Fruit fly (Drosophila melanogaster) whole organism, prepupa: ENCODE data around the gene CG13919.

Experiments
- CG10631 ChIP-seq: fragments of 200-800 bp; sonication (Bioruptor generic); optimal IDR thresholded peaks from 2 replicates; lab custom pipeline; 2016; ENCODE audit warnings: missing biosample characterization, missing genetic modification characterization
- CG10669 ChIP-seq: fragments of 200-800 bp; sonication (Bioruptor generic); optimal IDR thresholded peaks from 3 replicates; lab custom pipeline; 2018; ENCODE audit warnings: missing biosample characterization, mild to moderate bottlenecking, missing genetic modification characterization, moderate library complexity
- CG11294 ChIP-seq: fragments of 200-800 bp; sonication (Bioruptor generic); IDR thresholded peaks from 2 replicates; pipeline ENCODE4 v1.3.6; 2022; ENCODE audit warnings: missing biosample characterization, missing genetic modification characterization
- CG11902 ChIP-seq: fragments of 200-800 bp; sonication (Bioruptor generic); optimal IDR thresholded peaks from 3 replicates; lab custom pipeline; 2016; ENCODE audit warnings: missing biosample characterization, missing genetic modification characterization
- CG15336 ChIP-seq: fragments of 200-800 bp; sonication (Bioruptor generic); IDR thresholded peaks from 2 replicates; pipeline ENCODE4 v1.3.6; 2022; ENCODE audit warnings: missing biosample characterization, missing genetic modification characterization
- CG1621 ChIP-seq: fragments of 200-800 bp; sonication (Bioruptor generic); optimal IDR thresholded peaks from 3 replicates; lab custom pipeline; 2018; ENCODE audit warnings: missing biosample characterization, mild to moderate bottlenecking, missing genetic modification characterization
- CG3032 ChIP-seq: fragments of 200-800 bp; optimal IDR thresholded peaks from 2 replicates; lab custom pipeline; 2019; ENCODE audit warnings: missing biosample characterization, mild to moderate bottlenecking, missing genetic modification characterization, moderate library complexity
- CG31627 ChIP-seq: fragments of 200-800 bp; sonication (Bioruptor generic); optimal IDR thresholded peaks from 3 replicates; lab custom pipeline; 2016; ENCODE audit warnings: missing biosample characterization, missing genetic modification characterization
- CG32006 ChIP-seq: fragments of 200-800 bp; sonication (Bioruptor generic); optimal IDR thresholded peaks from 3 replicates; lab custom pipeline; 2017; ENCODE audit warnings: missing biosample characterization, mild to moderate bottlenecking, missing genetic modification characterization
- CG34406 ChIP-seq: fragments of 200-800 bp; sonication (Bioruptor generic); optimal IDR thresholded peaks from 3 replicates; lab custom pipeline; 2016; ENCODE audit warnings: missing biosample characterization, missing genetic modification characterization
- CG4318 ChIP-seq: fragments of 200-800 bp; sonication (Bioruptor generic); optimal IDR thresholded peaks from 3 replicates; lab custom pipeline; 2017; ENCODE audit warnings: missing biosample characterization, mild to moderate bottlenecking, missing genetic modification characterization
- CG6163 ChIP-seq: fragments of 200-800 bp; sonication (Bioruptor generic); IDR thresholded peaks from 3 replicates; pipeline ENCODE4 v1.3.6; 2022; ENCODE audit warnings: missing biosample characterization, missing genetic modification characterization
- CG6276 ChIP-seq: fragments of 200-800 bp; sonication (Bioruptor generic); optimal IDR thresholded peaks from 2 replicates; lab custom pipeline; 2017; ENCODE audit warnings: missing biosample characterization, mild to moderate bottlenecking, missing genetic modification characterization
- CG6792 ChIP-seq: fragments of 200-800 bp; sonication (Bioruptor generic); optimal IDR thresholded peaks from 3 replicates; lab custom pipeline; 2016; ENCODE audit warnings: missing biosample characterization, missing genetic modification characterization
- CG6808 ChIP-seq: fragments of 200-800 bp; sonication (Bioruptor generic); optimal IDR thresholded peaks from 3 replicates; lab custom pipeline; 2017; ENCODE audit warnings: missing biosample characterization, missing genetic modification characterization, mild to moderate bottlenecking, moderate library complexity, missing genetic modification reagents
- CG6854 ChIP-seq: fragments of 200-800 bp; sonication (Bioruptor generic); optimal IDR thresholded peaks from 2 replicates; lab custom pipeline; 2017; ENCODE audit warnings: missing biosample characterization, mild to moderate bottlenecking, missing genetic modification characterization
- CG7368 ChIP-seq: fragments of 200-800 bp; sonication (Bioruptor generic); optimal IDR thresholded peaks from 3 replicates; lab custom pipeline; 2016; ENCODE audit warnings: missing biosample characterization, missing genetic modification characterization
- CG8119 ChIP-seq: fragments of 200-800 bp; sonication (Bioruptor generic); IDR thresholded peaks from 3 replicates; pipeline ENCODE4 v1.3.6; 2022; ENCODE audit warnings: missing biosample characterization, missing genetic modification characterization
- CG8632 ChIP-seq: fragments of 200-800 bp; sonication (Bioruptor generic); optimal IDR thresholded peaks from 3 replicates; lab custom pipeline; 2016; ENCODE audit warnings: missing biosample characterization, missing genetic modification characterization
- CG9139 ChIP-seq: fragments of 200-800 bp; sonication (Bioruptor generic); optimal IDR thresholded peaks from 3 replicates; lab custom pipeline; 2017; ENCODE audit warnings: missing biosample characterization, mild to moderate bottlenecking, missing genetic modification characterization
- Eip75B ChIP-seq: fragments of 200-800 bp; sonication (Bioruptor generic); optimal IDR thresholded peaks from 3 replicates; lab custom pipeline; 2016; ENCODE audit warnings: missing biosample characterization, missing genetic modification characterization
- Eip78C ChIP-seq: fragments of 200-800 bp; sonication (Bioruptor generic); peaks from one replicate; lab custom pipeline; 2016; ENCODE audit warnings: missing biosample characterization, missing genetic modification characterization
- Eip93F ChIP-seq: fragments of 200-800 bp; sonication (Bioruptor generic); optimal IDR thresholded peaks from 2 replicates; lab custom pipeline; 2016; ENCODE audit warnings: missing biosample characterization, mild to moderate bottlenecking, missing genetic modification characterization
- Ets21C ChIP-seq: fragments of 200-800 bp; sonication (Bioruptor generic); optimal IDR thresholded peaks from 3 replicates; lab custom pipeline; 2016; ENCODE audit warnings: missing biosample characterization, missing genetic modification characterization
- Gug ChIP-seq: fragments of 200-800 bp; sonication (Bioruptor generic); IDR thresholded peaks from 2 replicates; pipeline ENCODE4 v1.3.6; 2022; ENCODE audit warnings: missing biosample characterization, missing genetic modification characterization
- Hr38 ChIP-seq: sonication (Bioruptor generic); optimal IDR thresholded peaks from 2 replicates; lab custom pipeline; 2016; ENCODE audit warnings: missing biosample characterization, missing genetic modification characterization
- Hr39 ChIP-seq: fragments of 200-800 bp; sonication (Bioruptor generic); optimal IDR thresholded peaks from 2 replicates; lab custom pipeline; 2016; ENCODE audit warnings: missing biosample characterization, missing genetic modification characterization
- Hr4 ChIP-seq: fragments of 200-800 bp; sonication (Bioruptor generic); optimal IDR thresholded peaks from 3 replicates; lab custom pipeline; 2016; ENCODE audit warnings: missing biosample characterization, missing genetic modification characterization
- Lpt ChIP-seq: fragments of 200-800 bp; sonication (Bioruptor generic); optimal IDR thresholded peaks from 3 replicates; lab custom pipeline; 2016; ENCODE audit warnings: missing biosample characterization, missing genetic modification characterization
- Met ChIP-seq: fragments of 200-800 bp; sonication (Bioruptor generic); optimal IDR thresholded peaks from 3 replicates; lab custom pipeline; 2016; ENCODE audit warnings: missing biosample characterization, missing genetic modification characterization
- OdsH ChIP-seq: fragments of 200-800 bp; sonication (Bioruptor generic); optimal IDR thresholded peaks from 3 replicates; lab custom pipeline; 2016; ENCODE audit warnings: missing biosample characterization, missing genetic modification characterization
- Smox ChIP-seq: fragments of 200-800 bp; sonication (Bioruptor generic); optimal IDR thresholded peaks from 3 replicates; lab custom pipeline; 2016; ENCODE audit warnings: missing biosample characterization, missing genetic modification characterization
- Sox102F ChIP-seq: fragments of 200-800 bp; sonication (Bioruptor generic); optimal IDR thresholded peaks from 2 replicates; lab custom pipeline; 2016; ENCODE audit warnings: missing biosample characterization, mild to moderate bottlenecking, missing genetic modification characterization
- Sox14 ChIP-seq: fragments of 200-800 bp; sonication (Bioruptor generic); optimal IDR thresholded peaks from 3 replicates; lab custom pipeline; 2016; ENCODE audit warnings: missing biosample characterization, missing genetic modification characterization
- Sox15 ChIP-seq: fragments of 200-800 bp; sonication (Bioruptor generic); optimal IDR thresholded peaks from 3 replicates; lab custom pipeline; 2016; ENCODE audit warnings: missing biosample characterization, missing genetic modification characterization
- achi ChIP-seq: fragments of 200-800 bp; sonication (Bioruptor generic); optimal IDR thresholded peaks from 3 replicates; lab custom pipeline; 2016; ENCODE audit warnings: missing biosample characterization, missing genetic modification characterization
- acj6 ChIP-seq: fragments of 200-800 bp; sonication (Bioruptor generic); optimal IDR thresholded peaks from 3 replicates; lab custom pipeline; 2016; ENCODE audit warnings: missing biosample characterization, missing genetic modification characterization
- cyc ChIP-seq: fragments of 200-800 bp; sonication (Bioruptor generic); optimal IDR thresholded peaks from 3 replicates; lab custom pipeline; 2016; ENCODE audit warnings: missing biosample characterization, missing genetic modification characterization
- dac ChIP-seq: fragments of 200-800 bp; sonication (Bioruptor generic); optimal IDR thresholded peaks from 2 replicates; lab custom pipeline; 2017; ENCODE audit warnings: missing biosample characterization, mild to moderate bottlenecking, missing genetic modification characterization
- dsx ChIP-seq: fragments of 200-800 bp; optimal IDR thresholded peaks from 3 replicates; lab custom pipeline; 2019; ENCODE audit warnings: missing biosample characterization, mild to moderate bottlenecking, missing genetic modification characterization, moderate library complexity; ENCODE audit not compliant: poor library complexity, severe bottlenecking
- eg ChIP-seq: fragments of 200-800 bp; sonication (Bioruptor generic); IDR thresholded peaks from 3 replicates; pipeline ENCODE4 v1.3.6; 2022; ENCODE audit warnings: missing biosample characterization, missing genetic modification characterization
- esn ChIP-seq: fragments of 200-800 bp; sonication (Bioruptor generic); optimal IDR thresholded peaks from 2 replicates; lab custom pipeline; 2016; ENCODE audit warnings: missing biosample characterization, mild to moderate bottlenecking, missing genetic modification characterization, moderate library complexity
- fd85E ChIP-seq: fragments of 200-800 bp; sonication (Bioruptor generic); optimal IDR thresholded peaks from 3 replicates; lab custom pipeline; 2016; ENCODE audit warnings: missing biosample characterization, missing genetic modification characterization
- fkh ChIP-seq: fragments of 200-800 bp; sonication (Bioruptor generic); optimal IDR thresholded peaks from 3 replicates; lab custom pipeline; 2017; ENCODE audit warnings: missing biosample characterization, mild to moderate bottlenecking, missing genetic modification characterization, moderate library complexity
- lz ChIP-seq: fragments of 200-800 bp; sonication (Bioruptor generic); optimal IDR thresholded peaks from 3 replicates; lab custom pipeline; 2016; ENCODE audit warnings: missing biosample characterization, missing genetic modification characterization
- net ChIP-seq: fragments of 200-800 bp; sonication (Bioruptor generic); optimal IDR thresholded peaks from 3 replicates; lab custom pipeline; 2016; ENCODE audit warnings: missing biosample characterization, missing genetic modification characterization
- pdm3 ChIP-seq: fragments of 200-800 bp; sonication (Bioruptor generic); optimal IDR thresholded peaks from 3 replicates; lab custom pipeline; 2016; ENCODE audit warnings: missing biosample characterization, missing genetic modification characterization
- salr ChIP-seq, 2 experiments: fragments of 200-800 bp; sonication (Bioruptor generic); optimal IDR thresholded peaks; 3 replicates each; lab custom pipeline; 2016 to 2018; ENCODE audit warnings: missing biosample characterization in 2 of 2, missing genetic modification characterization in 2 of 2, mild to moderate bottlenecking in 1 of 2
- spab ChIP-seq: fragments of 200-800 bp; sonication (Bioruptor generic); optimal IDR thresholded peaks from 2 replicates; lab custom pipeline; 2017; ENCODE audit warnings: missing biosample characterization, mild to moderate bottlenecking, missing genetic modification characterization, missing genetic modification reagents
- ss ChIP-seq, 2 experiments: fragments of 200-800 bp; sonication (Bioruptor generic); optimal IDR thresholded peaks; 2 replicates in 1 of 2; 3 replicates in 1 of 2; lab custom pipeline; 2017 to 2018; ENCODE audit warnings: mild to moderate bottlenecking in 2 of 2, missing biosample characterization in 2 of 2, missing genetic modification characterization in 2 of 2, moderate library complexity in 1 of 2
- svp ChIP-seq: fragments of 200-800 bp; sonication (Bioruptor generic); peaks from one replicate; lab custom pipeline; 2016; ENCODE audit warnings: missing biosample characterization, missing genetic modification characterization
- topi ChIP-seq: fragments of 200-800 bp; sonication (Bioruptor generic); optimal IDR thresholded peaks from 3 replicates; lab custom pipeline; 2016; ENCODE audit warnings: missing biosample characterization, missing genetic modification characterization
- vri ChIP-seq: fragments of 200-800 bp; sonication (Bioruptor generic); optimal IDR thresholded peaks from 3 replicates; lab custom pipeline; 2016; ENCODE audit warnings: missing biosample characterization, mild to moderate bottlenecking, missing genetic modification characterization

The CG13919 gene

dm6 chr3L:1618116-1618727 lies 27.0 kb upstream of the CG13919 start, which contains the start of the genes CG13926, ABCB7 and CG33230:
Gene CG13926, minus strand, starts transcription at chr3L:1618158.
Gene ABCB7, plus strand, starts transcription at chr3L:1618414.
Gene CG33230, plus strand, starts transcription at chr3L:1618414.
- TF ChIP-seq ss (GFP tag; optimal IDR thresholded peaks at IDR 0.05; lab: Kevin White, UChicago) (peak in 1 of 2 experiments; percentile 36), Hr39 (GFP tag; lab: Kevin White, UChicago) (peak; percentile 57), CG11294 (no peak), Eip75B (peak; percentile 45), lz (peak; percentile 31), CG10669 (GFP tag; lab: Kevin White, UChicago) (no peak), topi (GFP tag; lab: Kevin White, UChicago) (no peak), CG7368 (GFP tag; lab: Kevin White, UChicago) (no peak), CG6808 (GFP tag; lab: Kevin White, UChicago) (no peak), pdm3 (GFP tag; lab: Kevin White, UChicago) (no peak), CG11902 (peak; percentile 44), spab (no peak), Sox14 (GFP tag; lab: Kevin White, UChicago) (peak; percentile 47), Gug (no peak), fkh (no peak), Ets21C (no peak), vri (peak; percentile 77), CG1621 (tag; lab: Kevin White, UChicago) (no peak), Sox15 (GFP tag; lab: Kevin White, UChicago) (no peak), CG8632 (no peak), achi (GFP tag; lab: Kevin White, UChicago) (peak; percentile 27), CG9139 (GFP tag; lab: Kevin White, UChicago) (no peak), dsx (GFP tag; lab: Kevin White, UChicago) (no peak), Met (GFP tag; lab: Kevin White, UChicago) (no peak), CG15336 (GFP tag; lab: Robert Waterston, UW) (no peak), CG6163 (GFP tag; lab: Robert Waterston, UW) (0 out of 3 replicates have a peak, but pooled peaks have one; percentile 28), acj6 (GFP tag; lab: Kevin White, UChicago) (no peak), CG31627 (peak; percentile 10), Eip93F (GFP tag; lab: Kevin White, UChicago) (no peak), cyc (GFP tag; lab: Kevin White, UChicago) (peak; percentile 49), Hr38 (GFP tag; lab: Kevin White, UChicago) (no peak), CG6854 (GFP tag; lab: Kevin White, UChicago) (peak; percentile 11), net (GFP tag; lab: Kevin White, UChicago) (no peak), fd85E (no peak), Sox102F (GFP tag; lab: Kevin White, UChicago) (no peak), esn (no peak), eg (GFP tag; lab: Robert Waterston, UW) (no peak), Smox (GFP tag; lab: Kevin White, UChicago) (peak; percentile 23), CG8119 (no peak), Hr4 (GFP tag; lab: Kevin White, UChicago) (no peak), dac (GFP tag; lab: Kevin White, UChicago) (no peak), CG34406 (GFP tag; lab: Kevin White, UChicago) (no peak), Eip78C (no peak), CG10631 (GFP tag; lab: Kevin White, UChicago) (no peak), svp (GFP tag; lab: Kevin White, UChicago) (peak; percentile 84), CG32006 (GFP tag; lab: Kevin White, UChicago) (peak; percentile 23), CG3032 (tag; lab: Kevin White, UChicago) (no peak), CG6792 (GFP tag; lab: Kevin White, UChicago) (no peak), Lpt (GFP tag; lab: Kevin White, UChicago) (no peak), salr (GFP tag; optimal IDR thresholded peaks at IDR 0.05; lab: Kevin White, UChicago) (no peak), OdsH (GFP tag; lab: Kevin White, UChicago) (no peak), CG4318 (GFP tag; lab: Kevin White, UChicago) (no peak), CG6276 (GFP tag; lab: Kevin White, UChicago) (no peak)
